Worm (Caenorhabditis elegans): Measurements from ENCODE around the gene Y46H3C.5.

The Y46H3C.5 gene

ce11 chrV:1682279-1682678 is 10.0 kb downstream of the Y46H3C.5 start, which contains the start of gene srh-3:
Gene srh-3, plus strand, starts transcription at chrV:1682579.
- no peak for TF ChIP-seq ceh-13 (GFP tag; optimal IDR thresholded peaks at IDR 0.05)
- TF ChIP-seq ceh-36 (tag; optimal IDR thresholded peaks at IDR 0.05): no peak
- TF ChIP-seq aly-1 (tag; optimal IDR thresholded peaks at IDR 0.05): no peak
- TF ChIP-seq ama-1 (optimal IDR thresholded peaks at IDR 0.05): no peak
- TF ChIP-seq tra-4 (tag; optimal IDR thresholded peaks at IDR 0.05): no peak
- no peak for TF ChIP-seq pes-1 (GFP tag; IDR thresholded peaks at IDR 0.05)
- no peak for TF ChIP-seq hnd-1 (tag; optimal IDR thresholded peaks at IDR 0.05)
- no peak for TF ChIP-seq scrt-1 (GFP tag; IDR thresholded peaks at IDR 0.05)
- no peak for TF ChIP-seq ets-7 (tag; optimal IDR thresholded peaks at IDR 0.05)
- TF ChIP-seq flt-1 (GFP tag; IDR thresholded peaks at IDR 0.05): no peak
- no peak for TF ChIP-seq hmbx-1 (tag; optimal IDR thresholded peaks at IDR 0.05)
- TF ChIP-seq hmg-4 (GFP tag; optimal IDR thresholded peaks at IDR 0.05): no peak
- TF ChIP-seq tbx-11 (GFP tag; IDR thresholded peaks at IDR 0.05): no peak
- TF ChIP-seq B0310.2 (tag; optimal IDR thresholded peaks at IDR 0.05): no peak
- no peak for TF ChIP-seq sea-1 (GFP tag; conservative IDR thresholded peaks at IDR 0.05)
- no peak for TF ChIP-seq tbx-37 (GFP tag; conservative IDR thresholded peaks at IDR 0.05)
- TF ChIP-seq F13C5.2 (tag; optimal IDR thresholded peaks at IDR 0.05): no peak

ce11 chrV:1680770-1681169 is 11.5 kb downstream of the Y46H3C.5 start, which contains the start of gene srw-91:
Gene srw-91, minus strand, starts transcription at chrV:1680870.
- TF ChIP-seq ceh-36 (tag; optimal IDR thresholded peaks at IDR 0.05) (no peak), F13C5.2 (tag; optimal IDR thresholded peaks at IDR 0.05) (no peak), ama-1 (optimal IDR thresholded peaks at IDR 0.05) (no peak)

DNA sequence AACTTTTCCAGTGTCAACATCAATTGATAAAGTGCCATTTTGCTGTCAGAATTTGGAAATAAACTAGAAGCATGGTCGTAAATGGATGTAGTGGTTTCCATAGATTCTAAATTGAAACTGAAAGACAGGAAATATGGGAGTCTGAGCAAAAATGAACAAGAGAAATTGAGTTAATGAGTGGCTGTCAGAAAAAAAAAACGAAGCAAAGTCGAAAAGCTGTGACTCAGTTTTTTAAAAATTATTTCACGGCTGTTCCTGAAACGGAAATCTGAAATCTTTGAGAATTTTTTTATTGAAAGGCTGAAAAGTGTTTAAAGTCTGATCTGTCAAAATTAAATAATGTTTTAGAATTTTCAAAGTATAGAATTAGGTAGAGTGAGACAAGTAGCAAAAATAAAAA is 14.1 kb downstream of the Y46H3C.5 start, which contains the start of gene srw-98:
TSS of gene srw-98 (minus strand) at position 101 of the 400 bp plus-strand sequence.
- TF ChIP-seq pes-1 (GFP tag; IDR thresholded peaks at IDR 0.05) (no peak), B0310.2 (tag; optimal IDR thresholded peaks at IDR 0.05) (no peak), ets-7 (tag; optimal IDR thresholded peaks at IDR 0.05) (no peak), F13C5.2 (tag; optimal IDR thresholded peaks at IDR 0.05) (no peak), scrt-1 (GFP tag; IDR thresholded peaks at IDR 0.05) (no peak), ceh-13 (GFP tag; optimal IDR thresholded peaks at IDR 0.05) (no peak), tbx-37 (GFP tag; conservative IDR thresholded peaks at IDR 0.05) (no peak), hmbx-1 (tag; optimal IDR thresholded peaks at IDR 0.05) (no peak), flt-1 (GFP tag; IDR thresholded peaks at IDR 0.05) (no peak), sea-1 (GFP tag; conservative IDR thresholded peaks at IDR 0.05) (no peak), tbx-11 (GFP tag; IDR thresholded peaks at IDR 0.05) (no peak), tra-4 (tag; optimal IDR thresholded peaks at IDR 0.05) (no peak), ama-1 (optimal IDR thresholded peaks at IDR 0.05) (no peak), hmg-4 (GFP tag; optimal IDR thresholded peaks at IDR 0.05) (no peak), ceh-36 (tag; optimal IDR thresholded peaks at IDR 0.05) (no peak), hnd-1 (tag; optimal IDR thresholded peaks at IDR 0.05) (no peak), aly-1 (tag; optimal IDR thresholded peaks at IDR 0.05) (no peak)

DNA sequence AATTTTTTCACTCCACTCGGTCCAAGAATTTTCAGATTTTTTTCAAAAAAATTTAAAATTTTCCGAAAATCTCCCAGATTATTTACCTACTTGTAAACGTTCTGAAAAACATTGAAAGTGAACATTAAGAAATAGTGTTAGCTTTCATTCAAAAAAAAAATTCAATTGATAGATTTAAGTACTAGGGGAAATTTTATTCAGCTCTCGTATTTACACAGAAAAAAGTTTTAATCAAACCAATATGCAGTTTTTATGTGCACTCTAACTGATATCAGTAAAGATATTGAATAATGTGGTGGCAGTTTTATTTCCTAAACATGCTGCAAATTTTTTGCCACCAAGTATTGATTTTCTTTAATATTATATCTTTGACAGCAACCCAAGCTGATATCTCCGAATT is 24.1 kb downstream of the Y46H3C.5 start, which contains the start of gene irld-42:
TSS of gene irld-42 (plus strand) at position 301 of the 400 bp plus-strand sequence.
- no peak for TF ChIP-seq tbx-11 (GFP tag; IDR thresholded peaks at IDR 0.05)
- TF ChIP-seq hmg-4 (GFP tag; optimal IDR thresholded peaks at IDR 0.05): no peak
- no peak for TF ChIP-seq flt-1 (GFP tag; IDR thresholded peaks at IDR 0.05)
- no peak for TF ChIP-seq hnd-1 (tag; optimal IDR thresholded peaks at IDR 0.05)
- TF ChIP-seq aly-1 (tag; optimal IDR thresholded peaks at IDR 0.05): no peak
- TF ChIP-seq ceh-13 (GFP tag; optimal IDR thresholded peaks at IDR 0.05): no peak
- no peak for TF ChIP-seq pes-1 (GFP tag; IDR thresholded peaks at IDR 0.05)
- no peak for TF ChIP-seq ama-1 (optimal IDR thresholded peaks at IDR 0.05)
- no peak for TF ChIP-seq hmbx-1 (tag; optimal IDR thresholded peaks at IDR 0.05)

DNA sequence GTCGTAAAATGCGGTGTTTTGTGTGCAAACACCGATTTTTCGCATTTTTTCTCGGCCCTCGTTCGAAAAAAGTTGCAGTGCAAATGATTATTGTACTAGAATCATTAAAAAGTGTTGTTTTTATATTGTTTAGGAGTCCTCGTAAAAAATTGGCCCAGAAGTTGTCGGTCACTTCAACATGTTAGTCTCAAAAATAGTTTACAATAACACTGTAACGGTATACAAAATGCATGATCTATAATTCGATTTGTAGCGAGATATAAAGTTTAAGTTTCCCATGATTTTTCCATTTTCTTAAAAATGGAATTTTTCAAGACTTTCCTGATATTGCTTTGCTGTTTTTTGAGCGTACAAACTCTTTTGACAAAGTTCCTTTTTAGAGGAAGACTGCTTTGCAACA is 25.4 kb downstream of the Y46H3C.5 start, which contains the start of gene K04F1.8:
TSS of gene K04F1.8 (plus strand) at position 301 of the 400 bp plus-strand sequence.
- TF ChIP-seq B0310.2 (tag; optimal IDR thresholded peaks at IDR 0.05) (no peak), scrt-1 (GFP tag; IDR thresholded peaks at IDR 0.05) (no peak), aly-1 (tag; optimal IDR thresholded peaks at IDR 0.05) (no peak), tbx-11 (GFP tag; IDR thresholded peaks at IDR 0.05) (no peak), ets-7 (tag; optimal IDR thresholded peaks at IDR 0.05) (no peak), tbx-37 (GFP tag; conservative IDR thresholded peaks at IDR 0.05) (no peak), tra-4 (tag; optimal IDR thresholded peaks at IDR 0.05) (no peak), hmg-4 (GFP tag; optimal IDR thresholded peaks at IDR 0.05) (no peak), ceh-13 (GFP tag; optimal IDR thresholded peaks at IDR 0.05) (no peak), hmbx-1 (tag; optimal IDR thresholded peaks at IDR 0.05) (no peak), ceh-36 (tag; optimal IDR thresholded peaks at IDR 0.05) (no peak), pes-1 (GFP tag; IDR thresholded peaks at IDR 0.05) (no peak)

DNA sequence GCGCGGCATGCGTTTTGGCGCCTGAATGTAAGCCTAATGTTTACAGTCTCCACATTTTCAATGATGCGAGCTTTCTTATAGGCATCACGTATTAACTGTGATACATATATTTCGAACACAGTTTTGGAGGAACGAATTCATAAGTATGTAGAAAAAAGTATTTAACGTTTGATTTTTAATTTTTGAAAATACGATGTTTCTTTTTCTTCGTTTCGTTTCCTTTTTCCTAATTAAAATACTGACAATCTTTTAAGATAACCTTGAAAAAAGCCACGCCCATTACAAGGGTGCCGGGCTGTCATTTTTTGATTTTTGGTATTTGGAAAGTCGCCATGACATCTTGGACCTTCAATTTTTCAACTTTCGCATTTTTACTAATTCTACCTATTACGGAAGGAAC is 27.4 kb downstream of the Y46H3C.5 start, which contains the start of gene K04F1.9:
TSS of gene K04F1.9 (plus strand) at position 301 of the 400 bp plus-strand sequence.
- TF ChIP-seq scrt-1 (GFP tag; IDR thresholded peaks at IDR 0.05): no peak
- no peak for TF ChIP-seq hmg-4 (GFP tag; optimal IDR thresholded peaks at IDR 0.05)
- TF ChIP-seq ceh-13 (GFP tag; optimal IDR thresholded peaks at IDR 0.05): no peak

ce11 chrV:1662270-1662669 is 30.0 kb downstream of the Y46H3C.5 start, which contains the start of gene irld-40:
Gene irld-40, plus strand, starts transcription at chrV:1662570.
- TF ChIP-seq tbx-11 (GFP tag; IDR thresholded peaks at IDR 0.05) (no peak), scrt-1 (GFP tag; IDR thresholded peaks at IDR 0.05) (no peak), tbx-37 (GFP tag; conservative IDR thresholded peaks at IDR 0.05) (no peak), pes-1 (GFP tag; IDR thresholded peaks at IDR 0.05) (no peak), B0310.2 (tag; optimal IDR thresholded peaks at IDR 0.05) (no peak), ama-1 (optimal IDR thresholded peaks at IDR 0.05) (no peak), hmbx-1 (tag; optimal IDR thresholded peaks at IDR 0.05) (no peak), F13C5.2 (tag; optimal IDR thresholded peaks at IDR 0.05) (no peak), hnd-1 (tag; optimal IDR thresholded peaks at IDR 0.05) (no peak), sea-1 (GFP tag; conservative IDR thresholded peaks at IDR 0.05) (no peak), flt-1 (GFP tag; IDR thresholded peaks at IDR 0.05) (no peak)

DNA sequence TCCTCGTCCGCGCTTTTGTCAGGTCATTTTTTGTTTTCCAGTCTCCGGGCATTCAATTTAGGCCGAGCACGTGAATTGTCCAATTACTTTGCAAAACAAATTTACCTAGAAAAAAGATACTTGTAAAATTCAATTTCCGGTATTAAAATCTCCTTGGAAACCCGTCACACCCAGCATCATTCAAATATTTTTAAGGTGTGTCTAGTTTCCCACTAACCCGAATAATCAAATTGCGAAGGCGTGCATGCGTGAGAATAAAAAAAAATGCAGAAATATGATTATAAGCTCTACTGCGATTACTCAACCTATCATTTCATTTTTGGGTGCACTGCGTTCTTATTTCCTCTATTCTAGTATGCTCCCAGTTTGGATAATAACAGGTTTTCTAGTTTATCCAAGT is 37.5 kb downstream of the Y46H3C.5 start, which contains the start of gene irld-11:
TSS of gene irld-11 (plus strand) at position 301 of the 400 bp plus-strand sequence.
- no peak for TF ChIP-seq ceh-13 (GFP tag; optimal IDR thresholded peaks at IDR 0.05)
- TF ChIP-seq tbx-37 (GFP tag; conservative IDR thresholded peaks at IDR 0.05): no peak
- no peak for TF ChIP-seq hmbx-1 (tag; optimal IDR thresholded peaks at IDR 0.05)
- no peak for TF ChIP-seq sea-1 (GFP tag; conservative IDR thresholded peaks at IDR 0.05)
- no peak for TF ChIP-seq ceh-36 (tag; optimal IDR thresholded peaks at IDR 0.05)
- TF ChIP-seq flt-1 (GFP tag; IDR thresholded peaks at IDR 0.05): no peak
- no peak for TF ChIP-seq F13C5.2 (tag; optimal IDR thresholded peaks at IDR 0.05)
